Fruit fly (Drosophila melanogaster): Measurements from ENCODE around the gene CG4259.

Gene CG4259

DNA sequence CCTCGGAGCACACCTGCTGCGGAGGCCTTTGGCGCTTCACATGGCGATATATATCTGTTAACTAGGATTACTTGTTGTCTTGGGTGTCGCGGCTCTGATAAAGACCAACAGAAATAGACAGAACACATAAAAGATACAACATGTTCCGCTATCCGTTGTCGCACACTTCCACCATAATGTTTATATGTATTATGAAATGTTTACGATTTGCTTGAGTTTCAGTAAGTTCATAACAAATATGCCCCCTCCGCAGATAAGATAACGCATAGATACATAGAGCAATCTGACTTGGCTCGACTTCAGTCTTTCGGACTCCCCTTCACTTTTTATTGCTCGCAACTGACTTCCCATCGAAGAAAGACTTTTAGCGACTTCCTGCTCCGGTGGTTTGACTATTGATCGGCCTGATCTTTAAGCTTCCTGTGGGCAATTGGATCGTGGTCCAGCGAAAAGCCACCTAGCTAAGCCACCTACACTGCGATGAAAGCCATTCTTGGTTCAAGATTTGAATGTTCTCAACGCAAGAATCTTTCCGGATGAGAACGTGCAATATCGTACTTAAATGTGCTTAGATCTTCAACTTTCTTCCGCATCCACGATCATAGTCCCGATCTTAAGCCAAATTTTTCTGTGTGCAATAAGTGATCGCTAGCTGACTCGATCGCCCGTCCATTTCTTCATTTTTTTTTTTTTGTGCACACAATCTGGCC lies 39.3 kb upstream of the CG4259 start (continued):
- no peak for TF ChIP-seq sc (optimal IDR thresholded peaks at IDR 0.05)
- no peak for TF ChIP-seq sc (GFP tag; optimal IDR thresholded peaks at IDR 0.05)
- no peak for TF ChIP-seq CG6272 (GFP tag; IDR thresholded peaks at IDR 0.05)
- TF ChIP-seq CG4282 (GFP tag; optimal IDR thresholded peaks at IDR 0.05) = no peak
- peak in 1 of 2 experiments; percentile 61 for TF ChIP-seq bsh (GFP tag; optimal IDR thresholded peaks at IDR 0.05)
- TF ChIP-seq CG12659 (GFP tag; optimal IDR thresholded peaks at IDR 0.05) = peak; percentile 17
- TF ChIP-seq her (GFP tag; optimal IDR thresholded peaks at IDR 0.05) = no peak
- TF ChIP-seq CG10462 (GFP tag; optimal IDR thresholded peaks at IDR 0.05) = no peak
- TF ChIP-seq CG15269 (tag; optimal IDR thresholded peaks at IDR 0.05) = peak; percentile 46
- TF ChIP-seq CG15011 (GFP tag; optimal IDR thresholded peaks at IDR 0.05) = no peak
- peak; percentile 40 for TF ChIP-seq Kr (GFP tag; optimal IDR thresholded peaks at IDR 0.05)
- peak; percentile 65 for TF ChIP-seq Fer1 (GFP tag; optimal IDR thresholded peaks at IDR 0.05)
- no peak for TF ChIP-seq Ptx1 (GFP tag; IDR thresholded peaks at IDR 0.05)
- TF ChIP-seq kah (GFP tag; optimal IDR thresholded peaks at IDR 0.05) = peak; percentile 48
- peak; percentile 16 for TF ChIP-seq CG7745 (tag; optimal IDR thresholded peaks at IDR 0.05)
- peak; percentile 67 for TF ChIP-seq CG2678 (tag; optimal IDR thresholded peaks at IDR 0.05)
- TF ChIP-seq CG5180 (GFP tag; optimal IDR thresholded peaks at IDR 0.05) = peak; percentile 50
- peak; percentile 68; the same call in 1 of the 3 replicates for TF ChIP-seq ci (GFP tag; IDR thresholded peaks at IDR 0.05)
- peak; percentile 13 for TF ChIP-seq CG2712 (tag; optimal IDR thresholded peaks at IDR 0.05)
- peak; percentile 49 for TF ChIP-seq CG6254 (GFP tag; optimal IDR thresholded peaks at IDR 0.05)
- no peak for TF ChIP-seq CTCF (GFP tag; optimal IDR thresholded peaks at IDR 0.05)
- TF ChIP-seq CG10543 (GFP tag; optimal IDR thresholded peaks at IDR 0.05) = peak; percentile 24
- no peak for TF ChIP-seq Dek (tag; optimal IDR thresholded peaks at IDR 0.05)
- peak in 1 of 2 experiments; percentile 65 for TF ChIP-seq Pdp1 (GFP tag; optimal IDR thresholded peaks at IDR 0.05)
- TF ChIP-seq Hey (tag; optimal IDR thresholded peaks at IDR 0.05) = peak; percentile 26
- no peak for TF ChIP-seq Chrac-16 (GFP tag; optimal IDR thresholded peaks at IDR 0.05)
- TF ChIP-seq sqz (GFP tag; optimal IDR thresholded peaks at IDR 0.05) = no peak
- TF ChIP-seq CG6654 (GFP tag; optimal IDR thresholded peaks at IDR 0.05) = no peak
- TF ChIP-seq dimm (GFP tag; IDR thresholded peaks at IDR 0.05) = no peak
- no peak for TF ChIP-seq inv (GFP tag; IDR thresholded peaks at IDR 0.05; ENCODE audit: partially characterized antibody)
- TF ChIP-seq esg (GFP tag; conservative IDR thresholded peaks at IDR 0.05) = no peak
- TF ChIP-seq Xbp1 (GFP tag; optimal IDR thresholded peaks at IDR 0.05) = no peak
- TF ChIP-seq onecut (GFP tag; IDR thresholded peaks at IDR 0.05) = peak; percentile 7; the same call in 1 of the 2 replicates
- peak; percentile 45 for TF ChIP-seq MTF-1 (GFP tag; optimal IDR thresholded peaks at IDR 0.05; ENCODE audit: borderline replicate concordance)
- peak; percentile 75 for TF ChIP-seq salm (tag; optimal IDR thresholded peaks at IDR 0.05)
- TF ChIP-seq CG15479 (GFP tag; optimal IDR thresholded peaks at IDR 0.05) = no peak

DNA sequence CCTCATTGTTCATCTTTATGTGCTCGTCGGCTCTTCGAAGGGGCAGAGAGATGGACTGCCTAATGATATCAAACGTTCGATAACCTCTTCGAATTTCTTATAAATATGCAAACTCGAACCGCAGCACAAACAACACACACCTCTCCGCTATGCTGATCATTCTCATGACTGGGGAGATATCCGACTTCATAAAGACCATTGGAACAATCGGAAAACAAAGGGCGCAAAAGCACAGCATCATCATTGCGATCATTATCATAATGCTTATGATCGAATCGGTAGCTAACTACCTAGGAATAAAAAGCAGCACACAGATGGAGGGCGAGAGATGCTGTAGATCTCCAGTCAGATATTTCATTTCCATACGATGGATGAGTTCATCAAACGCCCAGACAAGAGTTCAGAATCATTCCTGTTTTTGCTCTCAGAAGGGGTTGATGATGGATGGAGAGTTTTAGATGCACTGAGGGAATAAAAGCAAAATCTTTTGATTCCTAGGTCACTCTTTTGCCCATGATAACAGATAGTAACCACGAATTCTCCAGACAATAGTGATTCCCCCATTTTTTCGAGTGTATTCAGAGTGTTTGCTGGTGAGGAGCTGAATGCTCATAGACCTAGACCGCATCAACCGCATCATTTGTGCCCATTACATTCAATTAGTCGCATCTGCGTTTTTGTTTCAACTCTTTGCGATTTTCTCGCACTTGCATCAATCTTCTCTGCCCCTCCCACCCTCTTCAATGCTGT lies 38.1 kb upstream of the CG4259 start:
- TF ChIP-seq CG1024 (GFP tag; IDR thresholded peaks at IDR 0.05) = no peak
- peak; percentile 2 for TF ChIP-seq gem (tag; optimal IDR thresholded peaks at IDR 0.05)
- TF ChIP-seq zf30C (GFP tag; optimal IDR thresholded peaks at IDR 0.05) = peak; percentile 84
- TF ChIP-seq CG4730 (GFP tag; IDR thresholded peaks at IDR 0.05) = no peak
- TF ChIP-seq NC2α (GFP tag; optimal IDR thresholded peaks at IDR 0.05) = no peak
- peak; percentile 6 for TF ChIP-seq pros (GFP tag; optimal IDR thresholded peaks at IDR 0.05)
- TF ChIP-seq CG2678 (tag; optimal IDR thresholded peaks at IDR 0.05) = peak; percentile 14
- TF ChIP-seq CG17361 (GFP tag; IDR thresholded peaks at IDR 0.05) = 0 out of 3 replicates have a peak, but pooled peaks have one; percentile 17
- no peak for TF ChIP-seq CG3838 (GFP tag; optimal IDR thresholded peaks at IDR 0.05)
- TF ChIP-seq CG15073 (GFP tag; optimal IDR thresholded peaks at IDR 0.05) = no peak
- TF ChIP-seq disco-r (GFP tag; optimal IDR thresholded peaks at IDR 0.05) = no peak
- TF ChIP-seq bsh (GFP tag; optimal IDR thresholded peaks at IDR 0.05) = peak in 1 of 2 experiments; percentile 14
- TF ChIP-seq lab (GFP tag; optimal IDR thresholded peaks at IDR 0.05) = peak; percentile 8
- TF ChIP-seq grn (GFP tag; optimal IDR thresholded peaks at IDR 0.05) = peak; percentile 97
- no peak for TF ChIP-seq CG1602 (GFP tag; optimal IDR thresholded peaks at IDR 0.05)
- TF ChIP-seq salm (tag; optimal IDR thresholded peaks at IDR 0.05) = no peak
